Fruit fly (Drosophila melanogaster) whole organism, prepupa: ENCODE results near the gene CG2972.
A peak's percentile ranks its signal among the peaks of the same experiment; 100 is the strongest.

ENCODE experiments used
- CG10631 ChIP-seq: fragments of 200-800 bp; sonication (Bioruptor generic); optimal IDR thresholded peaks from 2 replicates; lab custom pipeline; 2016; ENCODE audit warnings: missing biosample characterization, missing genetic modification characterization
- CG6854 ChIP-seq: fragments of 200-800 bp; sonication (Bioruptor generic); optimal IDR thresholded peaks from 2 replicates; lab custom pipeline; 2017; ENCODE audit warnings: missing biosample characterization, mild to moderate bottlenecking, missing genetic modification characterization
- Eip78C ChIP-seq: fragments of 200-800 bp; sonication (Bioruptor generic); peaks from one replicate; lab custom pipeline; 2016; ENCODE audit warnings: missing biosample characterization, missing genetic modification characterization
- Gug ChIP-seq: fragments of 200-800 bp; sonication (Bioruptor generic); IDR thresholded peaks from 2 replicates; pipeline ENCODE4 v1.3.6; 2022; ENCODE audit warnings: missing biosample characterization, missing genetic modification characterization
- Hr39 ChIP-seq: fragments of 200-800 bp; sonication (Bioruptor generic); optimal IDR thresholded peaks from 2 replicates; lab custom pipeline; 2016; ENCODE audit warnings: missing biosample characterization, missing genetic modification characterization
- OdsH ChIP-seq: fragments of 200-800 bp; sonication (Bioruptor generic); optimal IDR thresholded peaks from 3 replicates; lab custom pipeline; 2016; ENCODE audit warnings: missing biosample characterization, missing genetic modification characterization
- Sox102F ChIP-seq: fragments of 200-800 bp; sonication (Bioruptor generic); optimal IDR thresholded peaks from 2 replicates; lab custom pipeline; 2016; ENCODE audit warnings: missing biosample characterization, mild to moderate bottlenecking, missing genetic modification characterization
- dsx ChIP-seq: fragments of 200-800 bp; optimal IDR thresholded peaks from 3 replicates; lab custom pipeline; 2019; ENCODE audit warnings: missing biosample characterization, mild to moderate bottlenecking, missing genetic modification characterization, moderate library complexity; ENCODE audit not compliant: poor library complexity, severe bottlenecking
- svp ChIP-seq: fragments of 200-800 bp; sonication (Bioruptor generic); peaks from one replicate; lab custom pipeline; 2016; ENCODE audit warnings: missing biosample characterization, missing genetic modification characterization

DNA sequence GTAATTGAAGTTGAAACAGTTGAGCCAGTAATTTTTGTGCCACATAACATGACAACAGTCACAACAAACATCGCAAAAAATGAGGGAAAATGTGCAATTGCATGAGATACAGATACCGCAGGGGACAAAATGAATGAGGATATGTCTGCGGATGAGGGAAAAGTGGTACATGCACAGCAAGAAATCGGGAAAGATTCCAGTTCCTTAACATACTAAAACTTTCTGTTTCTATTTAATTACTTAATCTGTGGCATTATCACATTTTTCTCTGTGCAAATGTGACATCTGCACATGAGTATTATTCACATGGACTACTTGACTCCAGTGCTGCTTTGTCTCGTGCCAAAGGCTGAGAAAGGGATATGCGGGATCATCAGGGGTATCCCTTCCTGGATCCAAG, 9.8 kb downstream of the CG2972 start:
- no peak for TF ChIP-seq Hr39 (GFP tag; lab: Kevin White, UChicago)
- TF ChIP-seq Eip78C (GFP tag; lab: Kevin White, UChicago) = peak; percentile 65
- peak; percentile 62 for TF ChIP-seq svp
- no peak for TF ChIP-seq CG6854 (GFP tag; lab: Kevin White, UChicago)
- TF ChIP-seq Gug (GFP tag; lab: Robert Waterston, UW) = no peak
- no peak for TF ChIP-seq OdsH
- no peak for TF ChIP-seq Sox102F (GFP tag; lab: Kevin White, UChicago)
- TF ChIP-seq dsx (GFP tag; lab: Kevin White, UChicago) = no peak
- TF ChIP-seq CG10631 (GFP tag; lab: Kevin White, UChicago) = no peak
